Worm (Caenorhabditis elegans) whole organism, L1 larva: ENCODE data around the gene nlp-50.
A peak's percentile ranks its signal among the peaks of the same experiment; 100 is the strongest.

Source experiments
- Y116A8C.19 ChIP-seq: sonication (generic microtip); optimal IDR thresholded peaks from 2 replicates; lab custom pipeline; 2016; ENCODE audit warnings: missing compliant biosample characterization, missing genetic modification characterization, borderline replicate concordance
- ceh-82 ChIP-seq, 3 experiments: fragments of 150-350 bp in 1 of 3; sonication (generic microtip) in 2 of 3; optimal IDR thresholded peaks; 2 replicates each; lab custom pipeline; 2014 to 2017; ENCODE audit warnings: missing biosample characterization in 3 of 3, missing genetic modification characterization in 3 of 3
- dsc-1 ChIP-seq: sonication (generic microtip); optimal IDR thresholded peaks from 2 replicates; lab custom pipeline; 2016; ENCODE audit warnings: mild to moderate bottlenecking, missing genetic modification characterization, missing compliant biosample characterization
- fkh-10 ChIP-seq: sonication (generic microtip); optimal IDR thresholded peaks from 2 replicates; lab custom pipeline; 2017; ENCODE audit warnings: missing biosample characterization, missing genetic modification reagents, missing genetic modification characterization
- lin-15B ChIP-seq: fragments of 150-350 bp; sonication (generic microtip); optimal IDR thresholded peaks from 3 replicates; lab custom pipeline; 2014; ENCODE audit warnings: missing biosample characterization, missing genetic modification characterization
- lin-35 ChIP-seq, 2 experiments: fragments of 150-350 bp; optimal IDR thresholded peaks; 2 replicates each; lab custom pipeline; 2014; ENCODE audit warnings: missing biosample characterization in 2 of 2, missing genetic modification characterization in 2 of 2, missing genetic modification reagents in 2 of 2
- lir-3 ChIP-seq: sonication (generic microtip); optimal IDR thresholded peaks from 2 replicates; lab custom pipeline; 2016; ENCODE audit warnings: mild to moderate bottlenecking, missing genetic modification characterization, moderate library complexity, missing compliant biosample characterization; ENCODE audit not compliant: poor library complexity
- nhr-237 ChIP-seq: fragments of 150-350 bp; optimal IDR thresholded peaks from 2 replicates; lab custom pipeline; 2014; ENCODE audit warnings: missing biosample characterization, missing genetic modification characterization
- nhr-76 ChIP-seq: sonication (generic microtip); optimal IDR thresholded peaks from 2 replicates; lab custom pipeline; 2017; ENCODE audit warnings: missing biosample characterization, missing genetic modification characterization
- skn-1 ChIP-seq: fragments of 150-350 bp; optimal IDR thresholded peaks from 2 replicates; lab custom pipeline; 2014; ENCODE audit warnings: missing biosample characterization, missing genetic modification characterization
- snu-23 ChIP-seq: sonication (generic microtip); optimal IDR thresholded peaks from 2 replicates; lab custom pipeline; 2016; ENCODE audit warnings: missing genetic modification characterization, missing compliant biosample characterization
- sup-37 ChIP-seq: fragments of 200-800 bp; sonication (Bioruptor generic); optimal IDR thresholded peaks from 2 replicates; lab custom pipeline; 2018; ENCODE audit warnings: mild to moderate bottlenecking, missing genetic modification characterization, missing compliant biosample characterization
- unc-130 ChIP-seq: fragments of 150-350 bp; optimal IDR thresholded peaks from 2 replicates; lab custom pipeline; 2017; ENCODE audit warnings: missing biosample characterization, missing genetic modification characterization, inconsistent platforms

DNA sequence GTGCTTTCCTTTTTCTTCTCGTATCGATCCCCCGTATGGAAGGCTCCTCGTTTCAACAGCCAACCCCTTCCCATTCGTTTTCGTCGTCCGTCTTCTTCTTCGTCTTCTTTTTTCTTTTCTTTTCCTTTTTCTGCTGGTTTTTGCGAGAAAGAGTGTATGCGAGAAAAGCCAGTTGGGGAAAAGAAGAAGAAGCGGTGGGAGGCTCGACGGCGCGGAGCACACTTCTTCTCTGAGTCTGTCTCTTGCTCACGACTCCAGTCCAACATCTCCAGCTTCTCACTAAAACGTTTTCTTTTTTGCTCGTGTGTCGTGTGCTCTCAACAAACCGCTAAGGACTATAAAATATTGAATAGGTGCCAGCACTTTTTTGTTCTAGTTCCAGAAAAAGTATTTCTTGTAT is 43.7 kb downstream of the nlp-50 start:
- TF ChIP-seq lin-15B, result no peak
- no peak for TF ChIP-seq nhr-76 (tag; lab: Kevin White, UChicago)
- peak in 1 of 2 experiments; percentile 5 for TF ChIP-seq lin-35 (GFP tag; optimal IDR thresholded peaks at IDR 0.05; lab: Kevin White, UChicago)
- TF ChIP-seq dsc-1 (tag; lab: Kevin White, UChicago), result no peak
- peak; percentile 12 for TF ChIP-seq fkh-10 (GFP tag; lab: Kevin White, UChicago)
- no peak for TF ChIP-seq skn-1 (tag; lab: Kevin White, UChicago)
- no peak for TF ChIP-seq sup-37 (GFP tag; lab: Kevin White, UChicago)
- TF ChIP-seq ceh-82 (tag; optimal IDR thresholded peaks at IDR 0.05; lab: Kevin White, UChicago), result peak in 1 of 3 experiments; percentile 31
- no peak for TF ChIP-seq Y116A8C.19 (tag; lab: Kevin White, UChicago)
- no peak for TF ChIP-seq nhr-237
- no peak for TF ChIP-seq unc-130 (tag; lab: Kevin White, UChicago)
- TF ChIP-seq lir-3 (tag; lab: Kevin White, UChicago), result no peak
- TF ChIP-seq snu-23, result no peak
